Fruit fly (Drosophila melanogaster) whole organism, prepupa: Measurements from ENCODE around the gene Rph.

ENCODE experiments used
- Blimp-1 ChIP-seq: fragments of 200-800 bp; sonication (Bioruptor generic); optimal IDR thresholded peaks from 3 replicates; lab custom pipeline; 2017; ENCODE audit warnings: missing biosample characterization, missing genetic modification characterization, mild to moderate bottlenecking, moderate library complexity, missing genetic modification reagents
- CG10631 ChIP-seq: fragments of 200-800 bp; sonication (Bioruptor generic); optimal IDR thresholded peaks from 2 replicates; lab custom pipeline; 2016; ENCODE audit warnings: missing biosample characterization, missing genetic modification characterization
- CG10669 ChIP-seq: fragments of 200-800 bp; sonication (Bioruptor generic); optimal IDR thresholded peaks from 3 replicates; lab custom pipeline; 2018; ENCODE audit warnings: missing biosample characterization, mild to moderate bottlenecking, missing genetic modification characterization, moderate library complexity
- CG11294 ChIP-seq: fragments of 200-800 bp; sonication (Bioruptor generic); IDR thresholded peaks from 2 replicates; pipeline ENCODE4 v1.3.6; 2022; ENCODE audit warnings: missing biosample characterization, missing genetic modification characterization
- CG11762 ChIP-seq: fragments of 200-800 bp; sonication (Bioruptor generic); optimal IDR thresholded peaks from 3 replicates; lab custom pipeline; 2016; ENCODE audit warnings: missing biosample characterization, missing genetic modification characterization; ENCODE audit not compliant: insufficient read depth
- CG11902 ChIP-seq: fragments of 200-800 bp; sonication (Bioruptor generic); optimal IDR thresholded peaks from 3 replicates; lab custom pipeline; 2016; ENCODE audit warnings: missing biosample characterization, missing genetic modification characterization
- CG15336 ChIP-seq: fragments of 200-800 bp; sonication (Bioruptor generic); IDR thresholded peaks from 2 replicates; pipeline ENCODE4 v1.3.6; 2022; ENCODE audit warnings: missing biosample characterization, missing genetic modification characterization
- CG1621 ChIP-seq: fragments of 200-800 bp; sonication (Bioruptor generic); optimal IDR thresholded peaks from 3 replicates; lab custom pipeline; 2018; ENCODE audit warnings: missing biosample characterization, mild to moderate bottlenecking, missing genetic modification characterization
- CG31627 ChIP-seq: fragments of 200-800 bp; sonication (Bioruptor generic); optimal IDR thresholded peaks from 3 replicates; lab custom pipeline; 2016; ENCODE audit warnings: missing biosample characterization, missing genetic modification characterization
- CG32006 ChIP-seq: fragments of 200-800 bp; sonication (Bioruptor generic); optimal IDR thresholded peaks from 3 replicates; lab custom pipeline; 2017; ENCODE audit warnings: missing biosample characterization, mild to moderate bottlenecking, missing genetic modification characterization
- CG34406 ChIP-seq: fragments of 200-800 bp; sonication (Bioruptor generic); optimal IDR thresholded peaks from 3 replicates; lab custom pipeline; 2016; ENCODE audit warnings: missing biosample characterization, missing genetic modification characterization
- CG3919 ChIP-seq: fragments of 200-800 bp; sonication (Bioruptor generic); optimal IDR thresholded peaks from 3 replicates; lab custom pipeline; 2016; ENCODE audit warnings: missing biosample characterization, missing genetic modification characterization
- CG4318 ChIP-seq: fragments of 200-800 bp; sonication (Bioruptor generic); optimal IDR thresholded peaks from 3 replicates; lab custom pipeline; 2017; ENCODE audit warnings: missing biosample characterization, mild to moderate bottlenecking, missing genetic modification characterization
- CG6276 ChIP-seq: fragments of 200-800 bp; sonication (Bioruptor generic); optimal IDR thresholded peaks from 2 replicates; lab custom pipeline; 2017; ENCODE audit warnings: missing biosample characterization, mild to moderate bottlenecking, missing genetic modification characterization
- CG6792 ChIP-seq: fragments of 200-800 bp; sonication (Bioruptor generic); optimal IDR thresholded peaks from 3 replicates; lab custom pipeline; 2016; ENCODE audit warnings: missing biosample characterization, missing genetic modification characterization
- CG6808 ChIP-seq: fragments of 200-800 bp; sonication (Bioruptor generic); optimal IDR thresholded peaks from 3 replicates; lab custom pipeline; 2017; ENCODE audit warnings: missing biosample characterization, missing genetic modification characterization, mild to moderate bottlenecking, moderate library complexity, missing genetic modification reagents
- CG6854 ChIP-seq: fragments of 200-800 bp; sonication (Bioruptor generic); optimal IDR thresholded peaks from 2 replicates; lab custom pipeline; 2017; ENCODE audit warnings: missing biosample characterization, mild to moderate bottlenecking, missing genetic modification characterization
- CG7368 ChIP-seq: fragments of 200-800 bp; sonication (Bioruptor generic); optimal IDR thresholded peaks from 3 replicates; lab custom pipeline; 2016; ENCODE audit warnings: missing biosample characterization, missing genetic modification characterization
- CG8119 ChIP-seq: fragments of 200-800 bp; sonication (Bioruptor generic); IDR thresholded peaks from 3 replicates; pipeline ENCODE4 v1.3.6; 2022; ENCODE audit warnings: missing biosample characterization, missing genetic modification characterization
- CG8319 ChIP-seq: fragments of 200-800 bp; sonication (Bioruptor generic); optimal IDR thresholded peaks from 3 replicates; lab custom pipeline; 2016; ENCODE audit warnings: missing biosample characterization, missing genetic modification characterization
- CG8632 ChIP-seq: fragments of 200-800 bp; sonication (Bioruptor generic); optimal IDR thresholded peaks from 3 replicates; lab custom pipeline; 2016; ENCODE audit warnings: missing biosample characterization, missing genetic modification characterization
- Eip75B ChIP-seq: fragments of 200-800 bp; sonication (Bioruptor generic); optimal IDR thresholded peaks from 3 replicates; lab custom pipeline; 2016; ENCODE audit warnings: missing biosample characterization, missing genetic modification characterization
- Eip78C ChIP-seq: fragments of 200-800 bp; sonication (Bioruptor generic); peaks from one replicate; lab custom pipeline; 2016; ENCODE audit warnings: missing biosample characterization, missing genetic modification characterization
- Ets21C ChIP-seq: fragments of 200-800 bp; sonication (Bioruptor generic); optimal IDR thresholded peaks from 3 replicates; lab custom pipeline; 2016; ENCODE audit warnings: missing biosample characterization, missing genetic modification characterization
- Ets96B ChIP-seq: fragments of 200-800 bp; optimal IDR thresholded peaks from 2 replicates; lab custom pipeline; 2019; ENCODE audit warnings: missing biosample characterization, mild to moderate bottlenecking, missing genetic modification characterization, moderate library complexity
- Hr38 ChIP-seq: sonication (Bioruptor generic); optimal IDR thresholded peaks from 2 replicates; lab custom pipeline; 2016; ENCODE audit warnings: missing biosample characterization, missing genetic modification characterization
- Hr39 ChIP-seq: fragments of 200-800 bp; sonication (Bioruptor generic); optimal IDR thresholded peaks from 2 replicates; lab custom pipeline; 2016; ENCODE audit warnings: missing biosample characterization, missing genetic modification characterization
- Smox ChIP-seq: fragments of 200-800 bp; sonication (Bioruptor generic); optimal IDR thresholded peaks from 3 replicates; lab custom pipeline; 2016; ENCODE audit warnings: missing biosample characterization, missing genetic modification characterization
- Sox102F ChIP-seq: fragments of 200-800 bp; sonication (Bioruptor generic); optimal IDR thresholded peaks from 2 replicates; lab custom pipeline; 2016; ENCODE audit warnings: missing biosample characterization, mild to moderate bottlenecking, missing genetic modification characterization
- Sox14 ChIP-seq: fragments of 200-800 bp; sonication (Bioruptor generic); optimal IDR thresholded peaks from 3 replicates; lab custom pipeline; 2016; ENCODE audit warnings: missing biosample characterization, missing genetic modification characterization
- Sox15 ChIP-seq: fragments of 200-800 bp; sonication (Bioruptor generic); optimal IDR thresholded peaks from 3 replicates; lab custom pipeline; 2016; ENCODE audit warnings: missing biosample characterization, missing genetic modification characterization
- achi ChIP-seq: fragments of 200-800 bp; sonication (Bioruptor generic); optimal IDR thresholded peaks from 3 replicates; lab custom pipeline; 2016; ENCODE audit warnings: missing biosample characterization, missing genetic modification characterization
- acj6 ChIP-seq: fragments of 200-800 bp; sonication (Bioruptor generic); optimal IDR thresholded peaks from 3 replicates; lab custom pipeline; 2016; ENCODE audit warnings: missing biosample characterization, missing genetic modification characterization
- cyc ChIP-seq: fragments of 200-800 bp; sonication (Bioruptor generic); optimal IDR thresholded peaks from 3 replicates; lab custom pipeline; 2016; ENCODE audit warnings: missing biosample characterization, missing genetic modification characterization
- dac ChIP-seq: fragments of 200-800 bp; sonication (Bioruptor generic); optimal IDR thresholded peaks from 2 replicates; lab custom pipeline; 2017; ENCODE audit warnings: missing biosample characterization, mild to moderate bottlenecking, missing genetic modification characterization
- eg ChIP-seq: fragments of 200-800 bp; sonication (Bioruptor generic); IDR thresholded peaks from 3 replicates; pipeline ENCODE4 v1.3.6; 2022; ENCODE audit warnings: missing biosample characterization, missing genetic modification characterization
- esn ChIP-seq: fragments of 200-800 bp; sonication (Bioruptor generic); optimal IDR thresholded peaks from 2 replicates; lab custom pipeline; 2016; ENCODE audit warnings: missing biosample characterization, mild to moderate bottlenecking, missing genetic modification characterization, moderate library complexity
- fd85E ChIP-seq: fragments of 200-800 bp; sonication (Bioruptor generic); optimal IDR thresholded peaks from 3 replicates; lab custom pipeline; 2016; ENCODE audit warnings: missing biosample characterization, missing genetic modification characterization
- fkh ChIP-seq: fragments of 200-800 bp; sonication (Bioruptor generic); optimal IDR thresholded peaks from 3 replicates; lab custom pipeline; 2017; ENCODE audit warnings: missing biosample characterization, mild to moderate bottlenecking, missing genetic modification characterization, moderate library complexity
- pdm3 ChIP-seq: fragments of 200-800 bp; sonication (Bioruptor generic); optimal IDR thresholded peaks from 3 replicates; lab custom pipeline; 2016; ENCODE audit warnings: missing biosample characterization, missing genetic modification characterization
- salr ChIP-seq, 2 experiments: fragments of 200-800 bp; sonication (Bioruptor generic); optimal IDR thresholded peaks; 3 replicates each; lab custom pipeline; 2016 to 2018; ENCODE audit warnings: missing biosample characterization in 2 of 2, missing genetic modification characterization in 2 of 2, mild to moderate bottlenecking in 1 of 2
- spab ChIP-seq: fragments of 200-800 bp; sonication (Bioruptor generic); optimal IDR thresholded peaks from 2 replicates; lab custom pipeline; 2017; ENCODE audit warnings: missing biosample characterization, mild to moderate bottlenecking, missing genetic modification characterization, missing genetic modification reagents
- ss ChIP-seq, 2 experiments: fragments of 200-800 bp; sonication (Bioruptor generic); optimal IDR thresholded peaks; 2 replicates in 1 of 2; 3 replicates in 1 of 2; lab custom pipeline; 2017 to 2018; ENCODE audit warnings: mild to moderate bottlenecking in 2 of 2, missing biosample characterization in 2 of 2, missing genetic modification characterization in 2 of 2, moderate library complexity in 1 of 2
- svp ChIP-seq: fragments of 200-800 bp; sonication (Bioruptor generic); peaks from one replicate; lab custom pipeline; 2016; ENCODE audit warnings: missing biosample characterization, missing genetic modification characterization
- topi ChIP-seq: fragments of 200-800 bp; sonication (Bioruptor generic); optimal IDR thresholded peaks from 3 replicates; lab custom pipeline; 2016; ENCODE audit warnings: missing biosample characterization, missing genetic modification characterization
- vri ChIP-seq: fragments of 200-800 bp; sonication (Bioruptor generic); optimal IDR thresholded peaks from 3 replicates; lab custom pipeline; 2016; ENCODE audit warnings: missing biosample characterization, mild to moderate bottlenecking, missing genetic modification characterization

Gene Rph

DNA sequence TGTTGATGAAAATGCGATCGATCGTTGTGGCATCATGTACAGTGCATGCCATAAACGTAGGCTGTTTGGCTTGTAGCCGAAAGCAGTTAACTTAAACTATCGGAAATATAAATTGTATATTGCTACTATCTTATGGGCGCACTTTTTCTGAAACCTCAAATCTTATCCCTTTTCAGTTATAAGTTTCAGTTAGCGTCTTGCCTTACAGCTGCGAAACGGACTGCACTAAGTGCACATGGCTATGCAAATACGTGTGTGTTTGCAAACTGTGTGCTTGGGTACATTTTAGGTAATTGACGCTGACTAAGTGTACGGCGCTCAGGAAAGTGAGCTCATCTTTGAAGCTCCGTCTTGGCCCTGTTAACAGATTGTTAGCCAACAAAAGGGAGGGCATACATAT is 18.2 kb upstream of the Rph start (continued):
- TF ChIP-seq Sox14 (GFP tag; lab: Kevin White, UChicago) (peak; percentile 51), CG11294 (peak; percentile 48), CG7368 (peak; percentile 31), CG3919 (GFP tag; lab: Kevin White, UChicago) (peak; percentile 42), CG32006 (GFP tag; lab: Kevin White, UChicago) (peak; percentile 75), Eip75B (peak; percentile 17), fd85E (GFP tag; lab: Kevin White, UChicago) (no peak), cyc (GFP tag; lab: Kevin White, UChicago) (peak; percentile 62), CG15336 (GFP tag; lab: Robert Waterston, UW) (peak; percentile 81), CG8119 (peak; percentile 74), spab (GFP tag; lab: Kevin White, UChicago) (no peak), Hr38 (GFP tag; lab: Kevin White, UChicago) (no peak), CG11762 (GFP tag; lab: Kevin White, UChicago) (peak; percentile 29), Blimp-1 (GFP tag; lab: Kevin White, UChicago) (no peak), Hr39 (GFP tag; lab: Kevin White, UChicago) (peak; percentile 73)
- TF ChIP-seq, all 60 proteins: peak for 43

DNA sequence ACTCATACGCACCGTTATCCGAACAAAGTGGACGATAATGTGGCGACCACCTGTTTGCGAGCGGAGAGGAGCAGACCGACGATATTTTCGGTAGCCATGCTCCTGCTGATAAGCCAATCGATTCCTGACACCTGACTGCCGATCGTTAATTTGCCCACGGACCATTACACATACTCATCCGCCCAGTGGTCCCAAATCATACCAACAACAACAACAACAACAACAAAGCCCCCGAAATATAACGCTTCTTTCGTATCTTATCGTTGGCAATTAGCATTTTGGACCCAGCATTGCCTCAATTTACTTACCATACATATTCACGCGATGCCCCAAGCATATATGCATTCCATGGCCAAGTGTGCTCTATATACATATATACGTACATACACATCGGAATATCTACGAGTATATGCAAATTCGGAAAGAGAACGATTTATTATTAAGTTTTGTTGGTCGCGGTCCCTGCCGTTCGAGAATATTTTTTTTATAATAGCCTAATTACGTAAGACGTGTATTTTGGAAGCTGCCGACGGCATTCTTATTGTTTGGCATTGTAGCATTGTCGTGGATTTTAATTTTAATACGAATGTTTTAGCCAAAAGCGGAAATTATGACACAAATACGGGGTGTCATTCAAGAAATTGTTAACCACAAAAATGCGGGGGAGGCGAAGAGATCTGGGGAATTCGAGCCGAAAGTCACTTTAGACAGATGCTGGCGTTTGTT is 17.7 kb upstream of the Rph start:
- TF ChIP-seq eg (GFP tag; lab: Robert Waterston, UW), result no peak
- no peak for TF ChIP-seq CG34406
- no peak for TF ChIP-seq Hr38 (GFP tag; lab: Kevin White, UChicago)
- no peak for TF ChIP-seq svp
- no peak for TF ChIP-seq Sox102F (GFP tag; lab: Kevin White, UChicago)

DNA sequence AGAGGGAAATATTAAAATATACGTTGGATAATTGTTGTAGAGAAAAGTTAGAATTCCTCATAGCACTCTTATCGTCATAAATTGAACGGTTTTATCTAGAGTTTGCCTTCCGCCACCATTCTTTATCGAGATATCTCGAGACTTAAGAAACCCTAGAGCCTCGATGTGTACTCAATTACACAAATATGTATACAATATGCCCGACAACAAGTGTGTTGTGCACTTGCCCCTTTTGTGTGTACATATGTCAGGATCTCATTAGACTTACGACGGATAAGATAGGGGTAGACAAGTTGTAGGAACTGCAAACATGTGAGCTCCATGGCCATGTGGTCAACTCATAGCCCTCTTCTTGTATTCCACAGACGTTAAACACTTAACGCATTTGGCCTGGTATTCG is 16.1 kb upstream of the Rph start:
- TF ChIP-seq svp, result no peak
- TF ChIP-seq CG15336 (GFP tag; lab: Robert Waterston, UW), result no peak
- no peak for TF ChIP-seq vri (GFP tag; lab: Kevin White, UChicago)
- TF ChIP-seq ss (GFP tag; optimal IDR thresholded peaks at IDR 0.05; lab: Kevin White, UChicago), result peak; percentile 11 to 64
- no peak for TF ChIP-seq topi (GFP tag; lab: Kevin White, UChicago)
- TF ChIP-seq CG8319, result no peak
- TF ChIP-seq acj6, result no peak
- no peak for TF ChIP-seq CG4318 (GFP tag; lab: Kevin White, UChicago)
- TF ChIP-seq CG1621 (tag; lab: Kevin White, UChicago), result no peak
- no peak for TF ChIP-seq CG11762 (GFP tag; lab: Kevin White, UChicago)
- TF ChIP-seq pdm3, result no peak
- TF ChIP-seq Ets96B (tag; lab: Kevin White, UChicago), result no peak
- no peak for TF ChIP-seq Hr38 (GFP tag; lab: Kevin White, UChicago)
- no peak for TF ChIP-seq Smox (GFP tag; lab: Kevin White, UChicago)
- peak in 1 of 2 experiments; percentile 0 for TF ChIP-seq salr (GFP tag; optimal IDR thresholded peaks at IDR 0.05; lab: Kevin White, UChicago)
- 0 out of 3 replicates have a peak, but pooled peaks have one; percentile 20 for TF ChIP-seq CG8119
- TF ChIP-seq CG10631, result peak; percentile 34
- peak; percentile 2 for TF ChIP-seq spab (GFP tag; lab: Kevin White, UChicago)
- TF ChIP-seq fkh, result peak; percentile 57
- TF ChIP-seq CG6792 (GFP tag; lab: Kevin White, UChicago), result no peak
- no peak for TF ChIP-seq Ets21C (GFP tag; lab: Kevin White, UChicago)
- no peak for TF ChIP-seq CG6854 (GFP tag; lab: Kevin White, UChicago)
- no peak for TF ChIP-seq dac
- no peak for TF ChIP-seq CG8632 (GFP tag; lab: Kevin White, UChicago)
- TF ChIP-seq Eip78C (GFP tag; lab: Kevin White, UChicago), result peak; percentile 67
- peak; percentile 3 for TF ChIP-seq CG6276 (GFP tag; lab: Kevin White, UChicago)
- TF ChIP-seq CG31627, result no peak
- TF ChIP-seq CG3919 (GFP tag; lab: Kevin White, UChicago), result peak; percentile 8
- no peak for TF ChIP-seq Eip75B
- no peak for TF ChIP-seq fd85E (GFP tag; lab: Kevin White, UChicago)
- TF ChIP-seq CG6808 (GFP tag; lab: Kevin White, UChicago), result peak; percentile 29
- TF ChIP-seq Sox102F (GFP tag; lab: Kevin White, UChicago), result no peak
- TF ChIP-seq CG34406, result no peak
- no peak for TF ChIP-seq achi (GFP tag; lab: Kevin White, UChicago)
- TF ChIP-seq Sox15, result no peak
- peak; percentile 39 for TF ChIP-seq CG10669 (GFP tag; lab: Kevin White, UChicago)
- no peak for TF ChIP-seq esn (GFP tag; lab: Kevin White, UChicago)
- TF ChIP-seq CG11902 (GFP tag; lab: Kevin White, UChicago), result no peak
